Worm (Caenorhabditis elegans): ENCODE results near the gene C34B4.5.

DNA sequence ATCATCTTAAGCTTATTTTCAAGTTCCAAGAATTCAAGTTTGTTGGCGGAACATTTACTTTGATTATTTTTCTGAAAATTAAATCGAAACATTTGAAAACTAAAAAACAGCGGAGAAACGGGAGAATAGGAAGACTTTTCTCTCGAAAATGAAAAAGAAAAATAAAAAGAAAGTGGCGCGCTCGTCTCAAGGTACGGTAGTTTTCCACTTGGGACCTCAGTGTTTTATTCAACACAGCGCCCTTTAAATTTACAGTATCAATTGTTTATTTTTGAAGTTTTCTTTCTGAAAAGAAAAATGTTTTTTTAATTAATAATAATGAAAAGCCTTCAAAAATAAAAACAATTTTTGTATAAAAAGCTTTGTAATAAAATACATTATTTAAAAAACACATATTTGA is 35.7 kb downstream of the C34B4.5 start:
- TF ChIP-seq scrt-1 (GFP tag; IDR thresholded peaks at IDR 0.05) (no peak), ama-1 (optimal IDR thresholded peaks at IDR 0.05) (no peak), F13C5.2 (tag; optimal IDR thresholded peaks at IDR 0.05) (no peak), ceh-13 (GFP tag; optimal IDR thresholded peaks at IDR 0.05) (no peak)

Data from whole organism, early embryonic.